Fruit fly (Drosophila melanogaster): ENCODE data around the gene CG2258.

Gene CG2258

DNA sequence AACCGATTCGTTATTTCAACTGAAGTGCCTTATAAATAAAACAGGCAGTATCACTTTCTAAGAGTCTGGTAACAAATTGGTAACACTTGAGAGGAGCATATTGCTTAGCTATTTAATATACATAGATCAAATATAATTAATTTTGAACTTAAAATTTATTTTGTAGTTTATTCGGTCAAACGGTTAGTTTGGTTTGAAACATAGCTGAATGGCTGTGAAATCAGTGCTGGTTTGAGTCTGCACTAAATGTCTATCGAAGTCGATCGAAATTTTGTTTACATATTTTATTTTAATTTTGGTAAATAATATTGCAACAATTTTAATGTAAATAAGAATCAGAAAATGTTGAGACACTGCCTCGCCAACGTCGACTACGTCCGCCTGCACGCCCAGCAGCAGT lies 46.7 kb upstream of the CG2258 start, which contains the start of gene CG10959 (continued):
- TF ChIP-seq Dll (GFP tag; IDR thresholded peaks at IDR 0.05; ENCODE audit: partially characterized antibody) (no peak), CG7556 (GFP tag; optimal IDR thresholded peaks at IDR 0.05) (no peak), CG11504 (tag; optimal IDR thresholded peaks at IDR 0.05) (no peak), CG8944 (GFP tag; optimal IDR thresholded peaks at IDR 0.05) (no peak), BEAF-32 (GFP tag; optimal IDR thresholded peaks at IDR 0.05) (peak; percentile 23), mirr (GFP tag; optimal IDR thresholded peaks at IDR 0.05) (no peak), Asciz (GFP tag; optimal IDR thresholded peaks at IDR 0.05) (no peak), Dref (GFP tag; IDR thresholded peaks at IDR 0.05) (peak; percentile 66), E2f2 (GFP tag; IDR thresholded peaks at IDR 0.05) (peak; percentile 70), sim (GFP tag; IDR thresholded peaks at IDR 0.05) (no peak), CG4617 (GFP tag; optimal IDR thresholded peaks at IDR 0.05; ENCODE audit: borderline replicate concordance) (peak; percentile 37), chif (GFP tag; optimal IDR thresholded peaks at IDR 0.05) (no peak), Aef1 (GFP tag; IDR thresholded peaks at IDR 0.05) (no peak), hb (GFP tag; IDR thresholded peaks at IDR 0.05; ENCODE audit: partially characterized antibody) (no peak), Lhr (GFP tag; optimal IDR thresholded peaks at IDR 0.05) (no peak), MESR4 (GFP tag; optimal IDR thresholded peaks at IDR 0.05) (no peak), nerfin-2 (GFP tag; IDR thresholded peaks at IDR 0.05; ENCODE audit: partially characterized antibody) (no peak), pzg (GFP tag; optimal IDR thresholded peaks at IDR 0.05) (peak; percentile 41), CG2116 (GFP tag; optimal IDR thresholded peaks at IDR 0.05) (peak; percentile 30), CG9609 (GFP tag; optimal IDR thresholded peaks at IDR 0.05) (no peak), pita (GFP tag; optimal IDR thresholded peaks at IDR 0.05) (peak; percentile 51), nmo (GFP tag; optimal IDR thresholded peaks at IDR 0.05) (no peak), corto (GFP tag; optimal IDR thresholded peaks at IDR 0.05) (no peak), phol (tag; optimal IDR thresholded peaks at IDR 0.05) (peak; percentile 3), pb (GFP tag; optimal IDR thresholded peaks at IDR 0.05) (no peak), jing (GFP tag; optimal IDR thresholded peaks at IDR 0.05) (no peak), CG16813 (GFP tag; IDR thresholded peaks at IDR 0.05; ENCODE audit: partially characterized antibody) (no peak), hkb (optimal IDR thresholded peaks at IDR 0.05) (no peak), hkb (GFP tag; IDR thresholded peaks at IDR 0.05) (no peak), Sry-β (GFP tag; optimal IDR thresholded peaks at IDR 0.05) (no peak), CG9727 (GFP tag; optimal IDR thresholded peaks at IDR 0.05) (no peak), MBD-R2 (GFP tag; IDR thresholded peaks at IDR 0.05) (peak; percentile 61; the same call in 1 of the 2 replicates), CG18764 (GFP tag; optimal IDR thresholded peaks at IDR 0.05) (no peak), ap (GFP tag; IDR thresholded peaks at IDR 0.05) (no peak), CTCF (GFP tag; optimal IDR thresholded peaks at IDR 0.05) (peak; percentile 22), HLH4C (GFP tag; IDR thresholded peaks at IDR 0.05; ENCODE audit: partially characterized antibody) (0 out of 3 replicates have a peak, but pooled peaks have one; percentile 34), Fer1 (GFP tag; optimal IDR thresholded peaks at IDR 0.05) (no peak), HLH54F (GFP tag; optimal IDR thresholded peaks at IDR 0.05) (no peak), peb (GFP tag; IDR thresholded peaks at IDR 0.05) (no peak), Neu2 (GFP tag; optimal IDR thresholded peaks at IDR 0.05; ENCODE audit: borderline replicate concordance) (no peak), slbo (GFP tag; IDR thresholded peaks at IDR 0.05) (no peak), CG13894 (tag; optimal IDR thresholded peaks at IDR 0.05) (no peak), kay (GFP tag; optimal IDR thresholded peaks at IDR 0.05) (no peak), tio (GFP tag; optimal IDR thresholded peaks at IDR 0.05) (no peak), CG7786 (GFP tag; optimal IDR thresholded peaks at IDR 0.05) (no peak), CoRest (tag; optimal IDR thresholded peaks at IDR 0.05) (no peak), Opbp (GFP tag; IDR thresholded peaks at IDR 0.05; ENCODE audit: partially characterized antibody) (no peak), unc-4 (GFP tag; IDR thresholded peaks at IDR 0.05; ENCODE audit: partially characterized antibody) (no peak), shn (GFP tag; optimal IDR thresholded peaks at IDR 0.05) (no peak), CG18011 (GFP tag; optimal IDR thresholded peaks at IDR 0.05) (peak; percentile 23), CG2712 (tag; optimal IDR thresholded peaks at IDR 0.05) (no peak)

Measured in whole organism, embryonic.